Fruit fly (Drosophila melanogaster) whole organism, embryonic: ENCODE data around the gene CG5909.

Experiments used
- Antp ChIP-seq: fragments of 200-800 bp; sonication (Bioruptor generic); optimal IDR thresholded peaks from 3 replicates; lab custom pipeline; 2016; ENCODE audit warnings: missing biosample characterization, missing genetic modification characterization
- CG11093 ChIP-seq: fragments of 200-800 bp; sonication (Bioruptor generic); IDR thresholded peaks from 3 replicates; pipeline ENCODE4 v1.3.6; 2022; ENCODE audit warnings: missing biosample characterization, missing genetic modification characterization
- CG11695 ChIP-seq: fragments of 200-800 bp; sonication (Bioruptor generic); IDR thresholded peaks from 3 replicates; pipeline ENCODE4 v1.3.6; 2022; ENCODE audit warnings: missing biosample characterization, missing genetic modification characterization
- CG12659 ChIP-seq: fragments of 200-800 bp; sonication (Bioruptor generic); optimal IDR thresholded peaks from 3 replicates; lab custom pipeline; 2017; ENCODE audit warnings: mild to moderate bottlenecking, missing biosample characterization, missing genetic modification reagents, missing genetic modification characterization
- CG12769 ChIP-seq: fragments of 200-800 bp; sonication (Bioruptor generic); optimal IDR thresholded peaks from 2 replicates; lab custom pipeline; 2019; ENCODE audit warnings: missing biosample characterization, mild to moderate bottlenecking, missing genetic modification characterization, moderate library complexity
- CG14441 ChIP-seq: fragments of 200-800 bp; sonication (Bioruptor generic); IDR thresholded peaks from 2 replicates; pipeline ENCODE4 v1.3.6; 2022; ENCODE audit warnings: missing biosample characterization, missing genetic modification characterization
- CG14667 ChIP-seq: fragments of 200-800 bp; sonication (Bioruptor generic); IDR thresholded peaks from 2 replicates; pipeline ENCODE4 v1.3.6; 2022; ENCODE audit warnings: missing biosample characterization, missing genetic modification characterization
- CG15601 ChIP-seq: fragments of 200-800 bp; sonication (Bioruptor generic); optimal IDR thresholded peaks from 3 replicates; lab custom pipeline; 2019; ENCODE audit warnings: missing biosample characterization, mild to moderate bottlenecking, missing genetic modification characterization, moderate library complexity
- CG1602 ChIP-seq: fragments of 200-800 bp; sonication (Bioruptor generic); optimal IDR thresholded peaks from 3 replicates; lab custom pipeline; 2016; ENCODE audit warnings: missing biosample characterization, missing genetic modification characterization
- CG1832 ChIP-seq: fragments of 200-800 bp; sonication (Bioruptor generic); optimal IDR thresholded peaks from 2 replicates; lab custom pipeline; 2017; ENCODE audit warnings: missing biosample characterization, mild to moderate bottlenecking, missing genetic modification characterization, inconsistent platforms
- CG18599 ChIP-seq: fragments of 200-800 bp; sonication (Bioruptor generic); optimal IDR thresholded peaks from 3 replicates; lab custom pipeline; 2017; ENCODE audit warnings: missing biosample characterization, missing genetic modification characterization, mild to moderate bottlenecking, moderate library complexity, missing genetic modification reagents
- CG34422 ChIP-seq: fragments of 200-800 bp; sonication (Bioruptor generic); IDR thresholded peaks from 3 replicates; pipeline ENCODE4 v1.3.6; 2022; ENCODE audit warnings: missing biosample characterization, missing genetic modification characterization
- CG42726 ChIP-seq: fragments of 200-800 bp; sonication (Bioruptor generic); IDR thresholded peaks from 2 replicates; pipeline ENCODE4 v1.3.6; 2022; ENCODE audit warnings: missing biosample characterization, missing genetic modification characterization; ENCODE audit not compliant: partially characterized antibody
- CG4854 ChIP-seq: fragments of 200-800 bp; sonication (Bioruptor generic); optimal IDR thresholded peaks from 2 replicates; lab custom pipeline; 2016; ENCODE audit warnings: missing biosample characterization, missing genetic modification characterization, inconsistent platforms
- CG5180 ChIP-seq: fragments of 200-800 bp; sonication (Bioruptor generic); optimal IDR thresholded peaks from 3 replicates; lab custom pipeline; 2017; ENCODE audit warnings: missing biosample characterization, missing genetic modification characterization, mild to moderate bottlenecking, moderate library complexity, missing genetic modification reagents
- CG6654 ChIP-seq: fragments of 200-800 bp; sonication (Bioruptor generic); optimal IDR thresholded peaks from 2 replicates; lab custom pipeline; 2017; ENCODE audit warnings: missing biosample characterization, mild to moderate bottlenecking, missing genetic modification characterization
- CG6683 ChIP-seq: fragments of 200-800 bp; sonication (Bioruptor generic); optimal IDR thresholded peaks from 2 replicates; lab custom pipeline; 2017; ENCODE audit warnings: missing biosample characterization, mild to moderate bottlenecking, missing genetic modification characterization, missing genetic modification reagents
- CG7786 ChIP-seq: fragments of 200-800 bp; sonication (Bioruptor generic); optimal IDR thresholded peaks from 2 replicates; lab custom pipeline; 2016; ENCODE audit warnings: missing biosample characterization, missing genetic modification characterization
- CG7839 ChIP-seq: fragments of 200-800 bp; sonication (Bioruptor generic); optimal IDR thresholded peaks from 3 replicates; lab custom pipeline; 2018; ENCODE audit warnings: missing biosample characterization, mild to moderate bottlenecking, missing genetic modification characterization, moderate library complexity
- CG8388 ChIP-seq: fragments of 200-800 bp; sonication (Bioruptor generic); optimal IDR thresholded peaks from 2 replicates; lab custom pipeline; 2019; ENCODE audit warnings: missing biosample characterization, mild to moderate bottlenecking, missing genetic modification characterization, moderate library complexity
- CG9215 ChIP-seq: fragments of 200-800 bp; sonication (Bioruptor generic); IDR thresholded peaks from 2 replicates; pipeline ENCODE4 v1.3.6; 2022; ENCODE audit warnings: missing biosample characterization, missing genetic modification characterization
- CG9727 ChIP-seq: fragments of 200-800 bp; sonication (Bioruptor generic); optimal IDR thresholded peaks from 3 replicates; lab custom pipeline; 2017; ENCODE audit warnings: missing biosample characterization, mild to moderate bottlenecking, missing genetic modification characterization
- CG9797 ChIP-seq: fragments of 200-800 bp; sonication (Bioruptor generic); optimal IDR thresholded peaks from 3 replicates; lab custom pipeline; 2018; ENCODE audit warnings: missing biosample characterization, mild to moderate bottlenecking, missing genetic modification characterization
- CHES-1-like ChIP-seq: fragments of 200-800 bp; sonication (Bioruptor generic); optimal IDR thresholded peaks from 2 replicates; lab custom pipeline; 2016; ENCODE audit warnings: missing biosample characterization, missing genetic modification characterization
- D19A ChIP-seq: fragments of 200-800 bp; optimal IDR thresholded peaks from 3 replicates; lab custom pipeline; 2019; ENCODE audit warnings: missing biosample characterization, mild to moderate bottlenecking, missing genetic modification characterization, moderate library complexity
- Dip3 ChIP-seq: fragments of 200-800 bp; sonication (Bioruptor generic); optimal IDR thresholded peaks from 3 replicates; lab custom pipeline; 2016; ENCODE audit warnings: missing biosample characterization, missing genetic modification characterization
- Hr51 ChIP-seq, 2 experiments: fragments of 200-800 bp; sonication (Bioruptor generic); optimal IDR thresholded peaks; 2 replicates in 1 of 2; 3 replicates in 1 of 2; lab custom pipeline; 2016 to 2018; ENCODE audit warnings: missing biosample characterization in 2 of 2, missing genetic modification characterization in 2 of 2, mild to moderate bottlenecking in 1 of 2, moderate library complexity in 1 of 2
- Optix ChIP-seq: fragments of 200-800 bp; sonication (Bioruptor generic); IDR thresholded peaks from 3 replicates; pipeline ENCODE4 v1.3.6; 2022; ENCODE audit warnings: missing biosample characterization, missing genetic modification characterization
- Scr ChIP-seq: fragments of 200-800 bp; sonication (Bioruptor generic); IDR thresholded peaks from 2 replicates; pipeline ENCODE4 v1.3.6; 2022; ENCODE audit warnings: missing biosample characterization, missing genetic modification characterization; ENCODE audit not compliant: partially characterized antibody
- Trl ChIP-seq, 3 experiments: fragments of >200 bp in 2 of 3; fragments of 200-800 bp in 1 of 3; sonication (Bioruptor generic) in 1 of 3; optimal IDR thresholded peaks; 2 replicates in 1 of 3; 3 replicates in 2 of 3; lab custom pipeline; 2016 to 2017; ENCODE audit warnings: missing biosample characterization in 1 of 3, missing genetic modification characterization in 1 of 3
- Usf ChIP-seq: fragments of 200-800 bp; sonication (Bioruptor generic); optimal IDR thresholded peaks from 2 replicates; lab custom pipeline; 2017; ENCODE audit warnings: missing genotype, missing biosample characterization, missing genetic modification characterization
- ab ChIP-seq: fragments of 200-800 bp; sonication (Bioruptor generic); optimal IDR thresholded peaks from 2 replicates; lab custom pipeline; 2016; ENCODE audit warnings: missing biosample characterization, missing genetic modification characterization
- chinmo ChIP-seq: fragments of 200-800 bp; sonication (Bioruptor generic); IDR thresholded peaks from 4 replicates; pipeline ENCODE4 v1.3.6; 2022; ENCODE audit warnings: missing biosample characterization, missing genetic modification characterization; ENCODE audit not compliant: partially characterized antibody
- fd64A ChIP-seq: fragments of 200-800 bp; sonication (Bioruptor generic); optimal IDR thresholded peaks from 3 replicates; lab custom pipeline; 2018; ENCODE audit warnings: missing biosample characterization, mild to moderate bottlenecking, missing genetic modification characterization
- fd96Cb ChIP-seq: fragments of 200-800 bp; sonication (Bioruptor generic); optimal IDR thresholded peaks from 2 replicates; lab custom pipeline; 2018; ENCODE audit warnings: missing biosample characterization, mild to moderate bottlenecking, missing genetic modification characterization, moderate library complexity
- grn ChIP-seq: fragments of 200-800 bp; sonication (Bioruptor generic); optimal IDR thresholded peaks from 3 replicates; lab custom pipeline; 2017; ENCODE audit warnings: missing biosample characterization, missing genetic modification characterization
- gsb ChIP-seq: fragments of 200-800 bp; sonication (Bioruptor generic); IDR thresholded peaks from 2 replicates; pipeline ENCODE4 v1.3.6; 2022; ENCODE audit warnings: missing biosample characterization, missing genetic modification characterization
- hbn ChIP-seq: fragments of 200-800 bp; sonication (Bioruptor generic); IDR thresholded peaks from 2 replicates; pipeline ENCODE4 v1.3.6; 2022; ENCODE audit warnings: missing biosample characterization, missing genetic modification characterization; ENCODE audit not compliant: partially characterized antibody
- jing ChIP-seq: fragments of 200-800 bp; sonication (Bioruptor generic); optimal IDR thresholded peaks from 2 replicates; lab custom pipeline; 2018; ENCODE audit warnings: missing biosample characterization, mild to moderate bottlenecking, missing genetic modification characterization
- kni ChIP-seq: fragments of 200-800 bp; sonication (Bioruptor generic); optimal IDR thresholded peaks from 3 replicates; lab custom pipeline; 2017; ENCODE audit warnings: mild to moderate bottlenecking, missing biosample characterization, missing genetic modification reagents, missing genetic modification characterization
- lab ChIP-seq: fragments of 200-800 bp; sonication (Bioruptor generic); optimal IDR thresholded peaks from 3 replicates; lab custom pipeline; 2017; ENCODE audit warnings: missing biosample characterization, missing genetic modification characterization, mild to moderate bottlenecking, moderate library complexity, missing genetic modification reagents
- nau ChIP-seq: fragments of 200-800 bp; sonication (Bioruptor generic); optimal IDR thresholded peaks from 3 replicates; lab custom pipeline; 2017; ENCODE audit warnings: missing biosample characterization, mild to moderate bottlenecking, missing genetic modification characterization, missing genetic modification reagents
- ro ChIP-seq: fragments of 200-800 bp; sonication (Bioruptor generic); IDR thresholded peaks from 2 replicates; pipeline ENCODE4 v1.3.6; 2022; ENCODE audit warnings: missing biosample characterization, missing genetic modification characterization
- sens-2 ChIP-seq: fragments of 200-800 bp; sonication (Bioruptor generic); IDR thresholded peaks from 2 replicates; pipeline ENCODE4 v1.3.6; 2022; ENCODE audit warnings: missing biosample characterization, missing genetic modification characterization
- stwl ChIP-seq: fragments of 200-800 bp; sonication (Bioruptor generic); optimal IDR thresholded peaks from 3 replicates; lab custom pipeline; 2018; ENCODE audit warnings: missing biosample characterization, mild to moderate bottlenecking, missing genetic modification characterization, moderate library complexity
- twi ChIP-seq: fragments of 200-800 bp; optimal IDR thresholded peaks from 2 replicates; lab custom pipeline; 2019; ENCODE audit warnings: missing biosample characterization, mild to moderate bottlenecking, missing genetic modification characterization, moderate library complexity
- vvl ChIP-seq: fragments of 200-800 bp; sonication (Bioruptor generic); IDR thresholded peaks from 2 replicates; pipeline ENCODE4 v1.3.6; 2022; ENCODE audit warnings: missing biosample characterization, missing genetic modification characterization

Gene CG5909

DNA sequence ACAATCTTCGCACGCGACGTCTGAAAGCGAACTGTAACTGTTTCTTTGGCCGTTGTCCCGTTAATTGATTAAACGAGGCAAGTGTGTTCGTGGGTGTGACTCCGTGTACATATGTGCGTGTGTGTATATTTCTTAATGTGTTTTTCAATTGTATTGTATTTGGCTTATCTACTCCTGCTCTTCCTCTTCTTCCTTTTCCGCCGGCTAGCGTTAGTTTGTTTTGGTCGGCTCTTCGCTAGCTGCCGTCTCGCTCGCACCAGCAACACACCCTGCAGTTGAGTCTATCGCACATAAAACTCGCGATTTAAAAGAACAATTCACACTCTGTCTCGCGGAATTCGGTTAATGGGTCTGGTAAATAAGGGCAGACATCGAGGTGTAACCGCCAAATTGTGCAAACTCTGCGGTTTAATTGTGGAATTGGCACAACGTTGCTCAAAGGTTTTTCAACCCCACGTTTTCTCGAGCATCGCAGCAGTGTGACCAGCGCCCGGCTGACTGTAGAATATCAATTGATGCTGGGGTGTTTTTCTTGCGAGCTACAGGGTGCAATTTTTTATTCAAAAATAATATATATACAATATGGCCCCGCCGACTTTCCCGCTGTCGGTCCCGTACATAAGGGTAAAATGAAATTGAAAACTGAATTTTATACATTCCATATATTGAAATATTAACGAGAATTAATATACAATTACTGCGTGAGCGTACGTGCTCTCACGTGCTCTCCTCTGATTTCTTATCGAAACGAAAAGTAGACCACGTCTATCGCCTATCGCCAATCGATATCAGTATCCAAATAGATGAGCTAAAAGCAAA is 49.0 kb upstream of the CG5909 start, which contains the start of the genes gb and CG5815 (continued):
- TF ChIP-seq CG9215 (GFP tag; lab: Robert Waterston, UW): peak; percentile 89
- TF ChIP-seq CHES-1-like (GFP tag; lab: Kevin White, UChicago): peak; percentile 47
- peak; percentile 79 for TF ChIP-seq CG8388
- peak; percentile 83 for TF ChIP-seq CG9797
- peak; percentile 72 for TF ChIP-seq CG34422 (GFP tag; lab: Robert Waterston, UW)
- TF ChIP-seq CG7786 (GFP tag; lab: Kevin White, UChicago): peak; percentile 67
- TF ChIP-seq fd64A: no peak
- TF ChIP-seq CG11695 (GFP tag; lab: Robert Waterston, UW): peak; percentile 90
- peak; percentile 51 for TF ChIP-seq Antp
- peak; percentile 55 for TF ChIP-seq ro
- peak; percentile 83 for TF ChIP-seq Dip3
- peak; percentile 79 for TF ChIP-seq twi (tag; lab: Kevin White, UChicago)
- TF ChIP-seq CG12769 (tag; lab: Kevin White, UChicago): no peak
- peak; percentile 89 for TF ChIP-seq fd96Cb (tag; lab: Kevin White, UChicago)
- peak; percentile 76 for TF ChIP-seq jing (GFP tag; lab: Kevin White, UChicago)
- TF ChIP-seq chinmo: peak; percentile 74; the same call in 2 of the 4 replicates
- peak; percentile 90 for TF ChIP-seq Optix (GFP tag; lab: Robert Waterston, UW)
- TF ChIP-seq ab (GFP tag; lab: Kevin White, UChicago): peak; percentile 51
- TF ChIP-seq CG14667: peak; percentile 87
- peak; percentile 96 for TF ChIP-seq Scr
- TF ChIP-seq CG14441: peak; percentile 93
- peak; percentile 94 for TF ChIP-seq CG18599 (GFP tag; lab: Kevin White, UChicago)
- peak; percentile 61 for TF ChIP-seq grn (GFP tag; lab: Kevin White, UChicago)
- peak; percentile 96 for TF ChIP-seq CG12659 (GFP tag; lab: Kevin White, UChicago)
- no peak for TF ChIP-seq Trl (optimal IDR thresholded peaks at IDR 0.05; lab: Kevin White, UChicago)
- peak; percentile 53 for TF ChIP-seq Trl (GFP tag; optimal IDR thresholded peaks at IDR 0.05; lab: Kevin White, UChicago)
- peak; percentile 73 for TF ChIP-seq CG11093
- peak; percentile 95 for TF ChIP-seq lab (GFP tag; lab: Kevin White, UChicago)
- TF ChIP-seq CG7839: peak; percentile 88
- no peak for TF ChIP-seq nau (GFP tag; lab: Kevin White, UChicago)
- TF ChIP-seq CG6654 (GFP tag; lab: Kevin White, UChicago): peak; percentile 73
- peak; percentile 84 for TF ChIP-seq stwl (tag; lab: Kevin White, UChicago)
- no peak; the same call in 1 of the 2 replicates for TF ChIP-seq CG42726
- TF ChIP-seq sens-2 (GFP tag; lab: Robert Waterston, UW): peak; percentile 73; the same call in 1 of the 2 replicates
- TF ChIP-seq kni (GFP tag; lab: Kevin White, UChicago): peak; percentile 98
- TF ChIP-seq CG15601 (tag; lab: Kevin White, UChicago): peak; percentile 79
- peak; percentile 92 for TF ChIP-seq CG9727 (GFP tag; lab: Kevin White, UChicago)
- peak; percentile 79 for TF ChIP-seq D19A (tag; lab: Kevin White, UChicago)
- TF ChIP-seq vvl (GFP tag; lab: Robert Waterston, UW): peak; percentile 93
- TF ChIP-seq CG4854 (GFP tag; lab: Kevin White, UChicago): peak; percentile 85
- peak; percentile 81 for TF ChIP-seq CG6683
- TF ChIP-seq hbn (GFP tag; lab: Robert Waterston, UW): peak; percentile 94
- TF ChIP-seq gsb (GFP tag; lab: Robert Waterston, UW): peak; percentile 80
- TF ChIP-seq CG1602 (GFP tag; lab: Kevin White, UChicago): peak; percentile 91
- peak; percentile 87 to 89 for TF ChIP-seq Hr51 (GFP tag; optimal IDR thresholded peaks at IDR 0.05; lab: Kevin White, UChicago)
- TF ChIP-seq CG5180 (GFP tag; lab: Kevin White, UChicago): no peak
- TF ChIP-seq CG1832 (GFP tag; lab: Kevin White, UChicago): peak; percentile 77
- TF ChIP-seq Usf (GFP tag; lab: Kevin White, UChicago): peak; percentile 89
